Fruit fly (Drosophila melanogaster) whole organism, embryonic: ENCODE measurements around the gene cbt.

Source experiments
- CG10979 ChIP-seq: fragments of 200-800 bp; sonication (Bioruptor generic); optimal IDR thresholded peaks from 2 replicates; lab custom pipeline; 2018; ENCODE audit warnings: missing biosample characterization, mild to moderate bottlenecking, missing genetic modification characterization, moderate library complexity
- CG11247 ChIP-seq: fragments of 200-800 bp; sonication (Bioruptor generic); IDR thresholded peaks from 2 replicates; pipeline ENCODE4 v1.3.6; 2022; ENCODE audit warnings: missing biosample characterization, missing genetic modification characterization
- CG11398 ChIP-seq: fragments of 200-800 bp; sonication (Bioruptor generic); optimal IDR thresholded peaks from 2 replicates; lab custom pipeline; 2016; ENCODE audit warnings: missing biosample characterization, missing genetic modification characterization
- CG11456 ChIP-seq: fragments of 200-800 bp; sonication (Bioruptor generic); IDR thresholded peaks from 3 replicates; pipeline ENCODE4 v1.3.6; 2022; ENCODE audit warnings: missing biosample characterization, missing genetic modification characterization
- CG1603 ChIP-seq: fragments of 200-800 bp; sonication (Bioruptor generic); optimal IDR thresholded peaks from 2 replicates; lab custom pipeline; 2019; ENCODE audit warnings: missing biosample characterization, mild to moderate bottlenecking, missing genetic modification characterization, moderate library complexity
- CG1647 ChIP-seq: fragments of 200-800 bp; sonication (Bioruptor generic); optimal IDR thresholded peaks from 3 replicates; lab custom pipeline; 2016; ENCODE audit warnings: missing biosample characterization, missing genetic modification characterization
- CG17361 ChIP-seq: fragments of 200-800 bp; sonication (Bioruptor generic); IDR thresholded peaks from 3 replicates; pipeline ENCODE4 v1.3.6; 2022; ENCODE audit warnings: missing biosample characterization, missing genetic modification characterization
- CG18262 ChIP-seq: fragments of 200-800 bp; optimal IDR thresholded peaks from 3 replicates; lab custom pipeline; 2019; ENCODE audit warnings: missing biosample characterization, mild to moderate bottlenecking, missing genetic modification characterization, moderate library complexity
- CG18619 ChIP-seq: fragments of 200-800 bp; sonication (Bioruptor generic); optimal IDR thresholded peaks from 3 replicates; lab custom pipeline; 2017; ENCODE audit warnings: missing biosample characterization, mild to moderate bottlenecking, missing genetic modification characterization
- CG2129 ChIP-seq: fragments of 200-800 bp; sonication (Bioruptor generic); IDR thresholded peaks from 2 replicates; pipeline ENCODE4 v1.3.6; 2022; ENCODE audit warnings: missing biosample characterization, missing genetic modification characterization; ENCODE audit not compliant: partially characterized antibody
- CG2889 ChIP-seq: fragments of 200-800 bp; sonication (Bioruptor generic); IDR thresholded peaks from 3 replicates; pipeline ENCODE4 v1.3.6; 2022; ENCODE audit warnings: missing biosample characterization, missing genetic modification characterization
- CG3065 ChIP-seq: fragments of 200-800 bp; sonication (Bioruptor generic); optimal IDR thresholded peaks from 2 replicates; lab custom pipeline; 2016; ENCODE audit warnings: missing biosample characterization, missing genetic modification characterization
- CG32767 ChIP-seq: fragments of 200-800 bp; sonication (Bioruptor generic); IDR thresholded peaks from 2 replicates; pipeline ENCODE4 v1.3.6; 2022; ENCODE audit warnings: missing biosample characterization, missing genetic modification characterization
- CG3838 ChIP-seq: fragments of 200-800 bp; sonication (Bioruptor generic); optimal IDR thresholded peaks from 3 replicates; lab custom pipeline; 2016; ENCODE audit warnings: missing biosample characterization, missing genetic modification characterization
- CG4617 ChIP-seq: fragments of 200-800 bp; sonication (Bioruptor generic); optimal IDR thresholded peaks from 3 replicates; lab custom pipeline; 2016; ENCODE audit warnings: missing biosample characterization, missing genetic modification characterization, borderline replicate concordance
- CG7786 ChIP-seq: fragments of 200-800 bp; sonication (Bioruptor generic); optimal IDR thresholded peaks from 2 replicates; lab custom pipeline; 2016; ENCODE audit warnings: missing biosample characterization, missing genetic modification characterization
- CG8089 ChIP-seq: fragments of 200-800 bp; sonication (Bioruptor generic); optimal IDR thresholded peaks from 3 replicates; lab custom pipeline; 2016; ENCODE audit warnings: missing biosample characterization, missing genetic modification characterization
- CG8359 ChIP-seq: fragments of 200-800 bp; sonication (Bioruptor generic); optimal IDR thresholded peaks from 2 replicates; lab custom pipeline; 2017; ENCODE audit warnings: missing biosample characterization, mild to moderate bottlenecking, missing genetic modification characterization, borderline replicate concordance
- CG8388 ChIP-seq: fragments of 200-800 bp; sonication (Bioruptor generic); optimal IDR thresholded peaks from 2 replicates; lab custom pipeline; 2019; ENCODE audit warnings: missing biosample characterization, mild to moderate bottlenecking, missing genetic modification characterization, moderate library complexity
- Hand ChIP-seq: fragments of 200-800 bp; sonication (Bioruptor generic); optimal IDR thresholded peaks from 2 replicates; lab custom pipeline; 2017; ENCODE audit warnings: mild to moderate bottlenecking, missing biosample characterization, missing genetic modification reagents, missing genetic modification characterization
- Hr3 ChIP-seq: fragments of 200-800 bp; sonication (Bioruptor generic); optimal IDR thresholded peaks from 3 replicates; lab custom pipeline; 2016; ENCODE audit warnings: missing biosample characterization, missing genetic modification characterization
- Poxn ChIP-seq: fragments of 200-800 bp; sonication (Bioruptor generic); IDR thresholded peaks from 2 replicates; pipeline ENCODE4 v1.3.6; 2022; ENCODE audit warnings: missing biosample characterization, missing genetic modification characterization
- Sox100B ChIP-seq: fragments of 200-800 bp; sonication (Bioruptor generic); optimal IDR thresholded peaks from 3 replicates; lab custom pipeline; 2018; ENCODE audit warnings: missing biosample characterization, mild to moderate bottlenecking, missing genetic modification characterization
- Spps ChIP-seq: fragments of 200-800 bp; sonication (Bioruptor generic); optimal IDR thresholded peaks from 2 replicates; lab custom pipeline; 2018; ENCODE audit warnings: missing biosample characterization, mild to moderate bottlenecking, missing genetic modification characterization
- Xbp1 ChIP-seq: fragments of 200-800 bp; sonication (Bioruptor generic); optimal IDR thresholded peaks from 3 replicates; lab custom pipeline; 2016; ENCODE audit warnings: missing biosample characterization, mild to moderate bottlenecking, missing genetic modification characterization
- ase ChIP-seq: fragments of 200-800 bp; sonication (Bioruptor generic); IDR thresholded peaks from 3 replicates; pipeline ENCODE4 v1.3.6; 2022; ENCODE audit warnings: missing biosample characterization, missing genetic modification characterization
- bigmax ChIP-seq: fragments of 200-800 bp; sonication (Bioruptor generic); optimal IDR thresholded peaks from 2 replicates; lab custom pipeline; 2018; ENCODE audit warnings: missing biosample characterization, mild to moderate bottlenecking, missing genetic modification characterization
- chm ChIP-seq: fragments of 200-800 bp; sonication (Bioruptor generic); IDR thresholded peaks from 2 replicates; pipeline ENCODE4 v1.3.6; 2022; ENCODE audit warnings: missing biosample characterization, missing genetic modification characterization
- crc ChIP-seq: fragments of 200-800 bp; sonication (Bioruptor generic); optimal IDR thresholded peaks from 2 replicates; lab custom pipeline; 2016; ENCODE audit warnings: missing biosample characterization, missing genetic modification characterization
- dati ChIP-seq: fragments of 200-800 bp; sonication (Bioruptor generic); IDR thresholded peaks from 2 replicates; pipeline ENCODE4 v1.3.6; 2022; ENCODE audit warnings: missing biosample characterization, missing genetic modification characterization
- her ChIP-seq: fragments of 200-800 bp; sonication (Bioruptor generic); optimal IDR thresholded peaks from 2 replicates; lab custom pipeline; 2016; ENCODE audit warnings: missing biosample characterization, missing genetic modification characterization
- lmd ChIP-seq: fragments of 200-800 bp; sonication (Bioruptor generic); IDR thresholded peaks from 2 replicates; pipeline ENCODE4 v1.3.6; 2022; ENCODE audit warnings: missing biosample characterization, missing genetic modification characterization
- mld ChIP-seq: fragments of 200-800 bp; sonication (Bioruptor generic); IDR thresholded peaks from 3 replicates; pipeline ENCODE4 v1.3.6; 2022; ENCODE audit warnings: missing biosample characterization, missing genetic modification characterization; ENCODE audit not compliant: partially characterized antibody
- odd ChIP-seq: fragments of 200-800 bp; sonication (Bioruptor generic); optimal IDR thresholded peaks from 2 replicates; lab custom pipeline; 2017; ENCODE audit warnings: missing biosample characterization, mild to moderate bottlenecking, missing genetic modification characterization
- otp ChIP-seq: fragments of 200-800 bp; sonication (Bioruptor generic); IDR thresholded peaks from 3 replicates; pipeline ENCODE4, ENCODE4 v1.3.6; 2022; ENCODE audit warnings: missing biosample characterization, missing genetic modification characterization
- sisA ChIP-seq: fragments of 200-800 bp; sonication (Bioruptor generic); IDR thresholded peaks from 2 replicates; pipeline ENCODE4 v1.3.6; 2022; ENCODE audit warnings: missing biosample characterization, missing genetic modification characterization
- so ChIP-seq: fragments of 200-800 bp; sonication (Bioruptor generic); IDR thresholded peaks from 3 replicates; pipeline ENCODE4 v1.3.6; 2022; ENCODE audit warnings: missing biosample characterization, missing genetic modification characterization
- sqz ChIP-seq: fragments of 200-800 bp; sonication (Bioruptor generic); optimal IDR thresholded peaks from 3 replicates; lab custom pipeline; 2018; ENCODE audit warnings: missing biosample characterization, mild to moderate bottlenecking, missing genetic modification characterization
- tin ChIP-seq: fragments of 200-800 bp; sonication (Bioruptor generic); optimal IDR thresholded peaks from 3 replicates; lab custom pipeline; 2016; ENCODE audit warnings: missing biosample characterization, missing genetic modification characterization
- trh ChIP-seq: fragments of 200-800 bp; sonication (Bioruptor generic); optimal IDR thresholded peaks from 2 replicates; lab custom pipeline; 2016; ENCODE audit warnings: missing biosample characterization, missing genetic modification characterization
- zen ChIP-seq: fragments of 200-800 bp; sonication (Bioruptor generic); optimal IDR thresholded peaks from 3 replicates; lab custom pipeline; 2018; ENCODE audit warnings: missing biosample characterization, mild to moderate bottlenecking, missing genetic modification characterization, moderate library complexity

cbt gene

dm6 chr2L:521940-522632, 42.6 kb upstream of the cbt start (continued):
- TF ChIP-seq sqz (GFP tag; lab: Kevin White, UChicago) (no peak), her (GFP tag; lab: Kevin White, UChicago) (peak; percentile 17), sisA (GFP tag; lab: Robert Waterston, UW) (peak; percentile 83), tin (GFP tag; lab: Kevin White, UChicago) (peak; percentile 60), CG18619 (GFP tag; lab: Kevin White, UChicago) (peak; percentile 36), Poxn (GFP tag; lab: Robert Waterston, UW) (no peak), CG11456 (peak; percentile 74), CG11247 (GFP tag; lab: Robert Waterston, UW) (peak; percentile 34; the same call in 1 of the 2 replicates), ase (GFP tag; lab: Robert Waterston, UW) (peak; percentile 81), Spps (tag; lab: Kevin White, UChicago) (peak; percentile 77), CG1647 (GFP tag; lab: Kevin White, UChicago) (peak; percentile 61), chm (GFP tag; lab: Robert Waterston, UW) (peak; percentile 82), CG1603 (tag; lab: Kevin White, UChicago) (peak; percentile 95), dati (GFP tag; lab: Robert Waterston, UW) (peak; percentile 64; the same call in 1 of the 2 replicates), trh (GFP tag; lab: Kevin White, UChicago) (peak; percentile 69), CG2889 (GFP tag; lab: Robert Waterston, UW) (peak; percentile 72), CG3065 (GFP tag; lab: Kevin White, UChicago) (no peak), CG10979 (tag; lab: Kevin White, UChicago) (peak; percentile 88), Sox100B (GFP tag; lab: Kevin White, UChicago) (peak; percentile 56), CG11398 (GFP tag; lab: Kevin White, UChicago) (no peak), CG2129 (GFP tag; lab: Robert Waterston, UW) (no peak), crc (GFP tag; lab: Kevin White, UChicago) (no peak), CG18262 (tag; lab: Kevin White, UChicago) (peak; percentile 91), odd (GFP tag; lab: Kevin White, UChicago) (no peak), lmd (GFP tag; lab: Robert Waterston, UW) (peak; percentile 83), CG17361 (GFP tag; lab: Robert Waterston, UW) (peak; percentile 81), mld (GFP tag; lab: Robert Waterston, UW) (no peak), Hr3 (GFP tag; lab: Kevin White, UChicago) (peak; percentile 85), CG3838 (GFP tag; lab: Kevin White, UChicago) (no peak), zen (peak; percentile 93), so (GFP tag; lab: Robert Waterston, UW) (peak; percentile 84), CG4617 (GFP tag; lab: Kevin White, UChicago) (peak; percentile 7), bigmax (no peak), CG8089 (GFP tag; lab: Kevin White, UChicago) (peak; percentile 34), CG32767 (GFP tag; lab: Robert Waterston, UW) (peak; percentile 87), otp (GFP tag; lab: Robert Waterston, UW) (peak; percentile 86), CG8388 (peak; percentile 73), CG8359 (GFP tag; lab: Kevin White, UChicago) (peak; percentile 65), Xbp1 (GFP tag; lab: Kevin White, UChicago) (peak; percentile 86), Hand (no peak), CG7786 (GFP tag; lab: Kevin White, UChicago) (peak; percentile 27)
